Worm (Caenorhabditis elegans) whole organism, mixed stage, embryonic: Measurements from ENCODE around the gene ceh-37.

Source experiments
- M03D4.4 ChIP-seq: sonication (generic microtip); optimal IDR thresholded peaks from 2 replicates; lab custom pipeline; 2017; ENCODE audit warnings: mild to moderate bottlenecking, missing genetic modification characterization, missing compliant biosample characterization
- bed-3 ChIP-seq: fragments of 200-800 bp; sonication (Bioruptor generic); optimal IDR thresholded peaks from 3 replicates; lab custom pipeline; 2018; ENCODE audit warnings: mild to moderate bottlenecking, missing genetic modification characterization, moderate library complexity, missing compliant biosample characterization
- ceh-39 ChIP-seq: fragments of 150-350 bp; optimal IDR thresholded peaks from 2 replicates; lab custom pipeline; 2014; ENCODE audit warnings: missing biosample characterization, missing genetic modification characterization
- ceh-43 ChIP-seq: fragments of 200-800 bp; sonication (Bioruptor generic); optimal IDR thresholded peaks from 2 replicates; lab custom pipeline; 2018; ENCODE audit warnings: mild to moderate bottlenecking, missing genetic modification characterization, moderate library complexity, missing compliant biosample characterization
- ces-1 ChIP-seq: fragments of 150-350 bp; optimal IDR thresholded peaks from 2 replicates; lab custom pipeline; 2014; ENCODE audit warnings: missing biosample characterization, missing genetic modification reagents, missing genetic modification characterization
- cnd-1 ChIP-seq: fragments of 200-800 bp; sonication (Bioruptor generic); optimal IDR thresholded peaks from 2 replicates; lab custom pipeline; 2018; ENCODE audit warnings: mild to moderate bottlenecking, missing genetic modification characterization, missing compliant biosample characterization
- drap-1 ChIP-seq: fragments of 200-800 bp; sonication (Bioruptor generic); optimal IDR thresholded peaks from 3 replicates; lab custom pipeline; 2018; ENCODE audit warnings: mild to moderate bottlenecking, missing genetic modification characterization, missing compliant biosample characterization
- elt-1 ChIP-seq: sonication (generic microtip); optimal IDR thresholded peaks from 2 replicates; lab custom pipeline; 2017; ENCODE audit warnings: missing genetic modification characterization, mild to moderate bottlenecking, missing compliant biosample characterization, antibody characterized with exemption, moderate library complexity, borderline replicate concordance; ENCODE audit not compliant: insufficient read depth
- elt-3 ChIP-seq: fragments of 150-350 bp; optimal IDR thresholded peaks from 2 replicates; lab custom pipeline; 2014; ENCODE audit warnings: missing biosample characterization, missing genetic modification characterization
- flh-1 ChIP-seq: fragments of 200-800 bp; sonication (Bioruptor generic); optimal IDR thresholded peaks from 2 replicates; lab custom pipeline; 2018; ENCODE audit warnings: mild to moderate bottlenecking, missing genetic modification characterization, moderate library complexity, missing compliant biosample characterization
- ham-2 ChIP-seq: fragments of 200-800 bp; sonication (Bioruptor generic); optimal IDR thresholded peaks from 2 replicates; lab custom pipeline; 2018; ENCODE audit warnings: mild to moderate bottlenecking, missing genetic modification characterization, missing compliant biosample characterization
- hlh-1 ChIP-seq: fragments of 150-350 bp; optimal IDR thresholded peaks from 2 replicates; lab custom pipeline; 2014; ENCODE audit warnings: missing biosample characterization, missing genetic modification reagents, missing genetic modification characterization
- lin-13 ChIP-seq: fragments of 150-350 bp; optimal IDR thresholded peaks from 2 replicates; lab custom pipeline; 2014; ENCODE audit warnings: missing biosample characterization, missing genetic modification characterization
- lin-32 ChIP-seq: fragments of 200-800 bp; sonication (Bioruptor generic); optimal IDR thresholded peaks from 2 replicates; lab custom pipeline; 2018; ENCODE audit warnings: mild to moderate bottlenecking, missing genetic modification characterization, missing compliant biosample characterization
- mep-1 ChIP-seq: fragments of 150-350 bp; optimal IDR thresholded peaks from 2 replicates; lab custom pipeline; 2017; ENCODE audit warnings: missing biosample characterization, missing genetic modification reagents, missing genetic modification characterization, inconsistent platforms
- nhr-12 ChIP-seq: fragments of 150-350 bp; optimal IDR thresholded peaks from 2 replicates; lab custom pipeline; 2014; ENCODE audit warnings: missing biosample characterization, missing genetic modification characterization
- nhr-2 ChIP-seq: fragments of 150-350 bp; optimal IDR thresholded peaks from 2 replicates; lab custom pipeline; 2014; ENCODE audit warnings: missing biosample characterization, missing genetic modification characterization
- nhr-237 ChIP-seq: fragments of 150-350 bp; optimal IDR thresholded peaks from 2 replicates; lab custom pipeline; 2014; ENCODE audit warnings: missing biosample characterization, missing genetic modification characterization
- nhr-28 ChIP-seq: fragments of 150-350 bp; optimal IDR thresholded peaks from 2 replicates; lab custom pipeline; 2014; ENCODE audit warnings: missing biosample characterization, missing genetic modification characterization
- nhr-76 ChIP-seq: sonication (generic microtip); optimal IDR thresholded peaks from 2 replicates; lab custom pipeline; 2017; ENCODE audit warnings: missing biosample characterization, missing genetic modification characterization
- sem-2 ChIP-seq: fragments of 200-800 bp; sonication (Bioruptor generic); optimal IDR thresholded peaks from 2 replicates; lab custom pipeline; 2018; ENCODE audit warnings: mild to moderate bottlenecking, missing genetic modification characterization, missing compliant biosample characterization
- snpc-4 ChIP-seq: fragments of 150-350 bp; optimal IDR thresholded peaks from 2 replicates; lab custom pipeline; 2014; ENCODE audit warnings: missing biosample characterization, missing genetic modification characterization
- sptf-1 ChIP-seq: sonication (generic microtip); optimal IDR thresholded peaks from 2 replicates; lab custom pipeline; 2017; ENCODE audit warnings: mild to moderate bottlenecking, missing genetic modification characterization, moderate library complexity, missing compliant biosample characterization
- tbx-8 ChIP-seq: fragments of 200-800 bp; sonication (Bioruptor generic); optimal IDR thresholded peaks from 2 replicates; lab custom pipeline; 2018; ENCODE audit warnings: mild to moderate bottlenecking, missing genetic modification characterization, moderate library complexity, missing compliant biosample characterization
- unc-120 ChIP-seq: sonication (generic microtip); optimal IDR thresholded peaks from 2 replicates; lab custom pipeline; 2017; ENCODE audit warnings: missing genetic modification characterization, missing compliant biosample characterization; ENCODE audit not compliant: poor library complexity, severe bottlenecking
- unc-39 ChIP-seq: fragments of 150-350 bp; optimal IDR thresholded peaks from 2 replicates; lab custom pipeline; 2014; ENCODE audit warnings: missing biosample characterization, missing genetic modification characterization
- unc-62 ChIP-seq: fragments of 150-350 bp; optimal IDR thresholded peaks from 2 replicates; lab custom pipeline; 2014; ENCODE audit warnings: missing biosample characterization, missing genetic modification reagents, missing genetic modification characterization
- zip-8 ChIP-seq: fragments of 150-350 bp; optimal IDR thresholded peaks from 2 replicates; lab custom pipeline; 2014; ENCODE audit warnings: missing biosample characterization, missing genetic modification characterization
- ztf-11 ChIP-seq: fragments of 150-350 bp; optimal IDR thresholded peaks from 2 replicates; lab custom pipeline; 2014; ENCODE audit warnings: missing biosample characterization, missing genetic modification characterization

The ceh-37 gene

ce11 chrX:14247436-14248103, 39.8 kb upstream of the ceh-37 start, which contains the start of gene K04C1.5:
TSS of gene K04C1.5 (plus strand) at chrX:14248053.
- no peak for TF ChIP-seq nhr-28
- TF ChIP-seq snpc-4 (tag; lab: Kevin White, UChicago) = no peak
- no peak for TF ChIP-seq sem-2 (GFP tag; lab: Kevin White, UChicago)
- no peak for TF ChIP-seq ztf-11 (tag; lab: Kevin White, UChicago)
- no peak for TF ChIP-seq nhr-237 (tag; lab: Kevin White, UChicago)

DNA sequence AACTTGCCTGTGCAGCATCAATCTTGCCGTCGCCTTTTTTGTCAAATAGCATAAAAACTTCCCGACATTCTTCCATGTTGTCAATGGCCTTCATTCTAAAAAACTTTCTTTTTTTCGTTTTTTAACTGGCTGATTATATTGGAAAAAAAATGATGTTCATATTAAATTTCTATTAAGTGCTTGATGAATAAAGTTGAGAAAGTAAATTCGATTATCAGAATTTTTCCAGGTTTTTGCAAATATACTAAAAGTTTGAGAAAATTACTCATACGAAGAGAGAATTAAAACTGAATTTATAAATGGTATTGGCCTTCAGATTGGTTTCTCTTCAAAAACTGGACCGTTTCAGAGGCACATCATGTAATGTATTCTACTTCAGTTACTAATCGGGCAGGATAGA, 38.7 kb upstream of the ceh-37 start, which contains the start of gene mlc-6:
Gene mlc-6, minus strand, starts transcription at position 101 of the 400 bp plus-strand sequence.
- TF ChIP-seq cnd-1 (tag; lab: Kevin White, UChicago) (no peak), lin-13 (no peak), tbx-8 (GFP tag; lab: Kevin White, UChicago) (no peak), elt-1 (no peak), nhr-76 (tag; lab: Kevin White, UChicago) (no peak), ham-2 (GFP tag; lab: Kevin White, UChicago) (no peak), snpc-4 (tag; lab: Kevin White, UChicago) (no peak), unc-39 (no peak), M03D4.4 (tag; lab: Kevin White, UChicago) (no peak), bed-3 (GFP tag; lab: Kevin White, UChicago) (no peak)

- TF ChIP-seq ceh-39 (tag; lab: Kevin White, UChicago) = peak; percentile 9
- TF ChIP-seq lin-13 = no peak
- no peak for TF ChIP-seq snpc-4 (tag; lab: Kevin White, UChicago)
- no peak for TF ChIP-seq nhr-12 (tag; lab: Kevin White, UChicago)
- TF ChIP-seq, all 35 proteins: peak for 1
These were observed 36.7 kb upstream of the ceh-37 start for ce11 chrX:14244493-14244892.

DNA sequence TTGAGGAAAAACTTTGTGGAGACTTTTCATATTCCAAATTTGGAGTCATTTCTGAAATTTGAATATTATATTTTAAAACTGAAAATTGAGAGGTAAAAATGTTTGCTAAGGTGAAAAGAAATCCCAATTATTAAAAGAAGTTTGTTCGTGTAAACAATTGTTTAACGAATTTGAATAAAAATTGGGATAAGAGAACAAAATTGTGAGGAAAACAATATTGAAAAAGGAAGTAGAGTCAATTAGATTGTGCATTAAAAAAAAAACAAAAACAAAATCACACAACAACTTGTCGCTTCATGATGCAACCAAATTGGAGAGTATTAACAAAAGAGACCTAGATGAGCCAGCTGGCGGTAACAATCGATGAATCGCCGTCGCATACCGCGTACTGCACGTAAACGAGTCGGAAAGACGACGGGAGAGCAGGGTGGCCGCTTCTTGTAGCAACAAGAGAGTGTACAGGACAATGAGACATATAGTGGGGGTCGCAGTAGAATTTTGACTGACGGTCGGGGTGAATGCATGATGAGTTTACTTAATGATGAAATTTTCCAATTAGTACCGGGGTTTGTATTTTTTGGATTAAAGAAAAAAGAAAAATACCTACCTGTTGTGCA, 35.7 kb upstream of the ceh-37 start, which contains the start of gene K04C1.3:
Gene K04C1.3, minus strand, starts transcription at position 51 of the 617 bp plus-strand sequence.
- peak; percentile 7 for TF ChIP-seq zip-8 (tag; lab: Kevin White, UChicago)
- no peak for TF ChIP-seq tbx-8 (GFP tag; lab: Kevin White, UChicago)
- TF ChIP-seq lin-13 = no peak
- TF ChIP-seq unc-62 (GFP tag; lab: Kevin White, UChicago) = no peak
- no peak for TF ChIP-seq ceh-43 (GFP tag; lab: Kevin White, UChicago)
- TF ChIP-seq unc-39 = no peak
- TF ChIP-seq cnd-1 (tag; lab: Kevin White, UChicago) = peak; percentile 37
- peak; percentile 12 for TF ChIP-seq ces-1 (GFP tag; lab: Kevin White, UChicago)
- TF ChIP-seq ceh-39 (tag; lab: Kevin White, UChicago) = peak; percentile 36
- TF ChIP-seq unc-120 = no peak
- no peak for TF ChIP-seq hlh-1

DNA sequence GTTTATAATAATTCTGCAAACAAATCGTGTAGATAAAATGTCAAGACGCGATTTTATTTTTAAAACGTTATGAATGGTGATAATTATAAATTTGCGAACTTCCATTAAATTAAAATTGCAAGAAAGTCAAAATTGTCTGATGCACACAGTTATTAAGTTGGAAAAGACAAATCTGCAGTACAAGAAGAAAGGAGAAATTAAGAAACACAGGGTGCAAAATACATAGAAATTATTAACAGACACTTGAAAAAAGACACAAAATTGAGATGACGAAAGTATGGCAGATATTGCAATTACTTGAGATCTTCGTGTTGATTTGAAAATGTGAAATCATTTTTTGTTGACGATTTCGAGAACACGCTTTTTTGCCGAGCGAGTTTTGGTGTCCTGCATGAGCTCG, 33.7 kb upstream of the ceh-37 start:
- TF ChIP-seq sptf-1 (tag; lab: Kevin White, UChicago) (no peak), lin-32 (GFP tag; lab: Kevin White, UChicago) (no peak), tbx-8 (GFP tag; lab: Kevin White, UChicago) (no peak), bed-3 (GFP tag; lab: Kevin White, UChicago) (no peak), nhr-2 (tag; lab: Kevin White, UChicago) (no peak), zip-8 (tag; lab: Kevin White, UChicago) (no peak), ztf-11 (tag; lab: Kevin White, UChicago) (no peak), ceh-43 (GFP tag; lab: Kevin White, UChicago) (no peak), unc-39 (no peak), flh-1 (GFP tag; lab: Kevin White, UChicago) (no peak), mep-1 (tag; lab: Kevin White, UChicago) (no peak), drap-1 (GFP tag; lab: Kevin White, UChicago) (no peak), unc-120 (no peak), hlh-1 (no peak), M03D4.4 (tag; lab: Kevin White, UChicago) (no peak), cnd-1 (tag; lab: Kevin White, UChicago) (no peak), elt-3 (tag; lab: Kevin White, UChicago) (no peak), elt-1 (no peak)
- TF ChIP-seq, all 35 proteins: peak for 0
